Worm (Caenorhabditis elegans) whole organism, L4 larva: ENCODE measurements around the gene pqn-53.

Experiments
- D1046.2 ChIP-seq: fragments of 200-800 bp; sonication (Bioruptor generic); IDR thresholded peaks from 2 replicates; pipeline ENCODE4 v1.3.6; 2022; ENCODE audit warnings: missing genetic modification characterization, missing compliant biosample characterization
- R02D3.7 ChIP-seq: fragments of 150-350 bp; sonication (generic microtip); optimal IDR thresholded peaks from 3 replicates; lab custom pipeline; 2014; ENCODE audit warnings: missing biosample characterization, missing genetic modification characterization
- T26A8.4 ChIP-seq: fragments of 200-800 bp; sonication (Bioruptor generic); IDR thresholded peaks from 2 replicates; pipeline ENCODE4 v1.3.6; 2022; ENCODE audit warnings: missing genetic modification characterization, missing compliant biosample characterization
- Y75B8A.6 ChIP-seq: fragments of 200-800 bp; sonication (Bioruptor generic); IDR thresholded peaks from 2 replicates; pipeline ENCODE4 v1.3.6; 2022; ENCODE audit warnings: missing genetic modification reagents, missing genetic modification characterization, missing compliant biosample characterization
- aha-1 ChIP-seq: fragments of 150-350 bp; peaks from one replicate; lab custom pipeline; 2014; ENCODE audit warnings: missing biosample characterization, missing genetic modification characterization
- ama-1 ChIP-seq: fragments of 150-350 bp; optimal IDR thresholded peaks from 2 replicates; lab custom pipeline; 2014; ENCODE audit warnings: inconsistent platforms, mixed read lengths
- arid-1 ChIP-seq: fragments of 200-800 bp; sonication (Bioruptor generic); conservative IDR thresholded peaks from 2 replicates; pipeline ENCODE4 v1.3.6; 2022; ENCODE audit warnings: missing genetic modification reagents, missing genetic modification characterization, missing compliant biosample characterization
- ceh-32 ChIP-seq: sonication (generic microtip); optimal IDR thresholded peaks from 2 replicates; lab custom pipeline; 2016; ENCODE audit warnings: mild to moderate bottlenecking, missing genetic modification characterization, missing compliant biosample characterization; ENCODE audit not compliant: poor library complexity
- cey-2 ChIP-seq: sonication (generic microtip); optimal IDR thresholded peaks from 3 replicates; lab custom pipeline; 2017; ENCODE audit warnings: missing genetic modification characterization, mild to moderate bottlenecking, missing compliant biosample characterization, antibody characterized with exemption, borderline replicate concordance; ENCODE audit not compliant: insufficient read depth
- ctbp-1 ChIP-seq: fragments of 200-800 bp; sonication (Bioruptor generic); IDR thresholded peaks from 2 replicates; pipeline ENCODE4 v1.3.6; 2022; ENCODE audit warnings: missing genetic modification reagents, missing genetic modification characterization, missing compliant biosample characterization
- daf-16 ChIP-seq, 3 experiments: sonication (generic microtip); optimal IDR thresholded peaks; 2 replicates each; lab custom pipeline; 2016 to 2017; ENCODE audit warnings: missing genetic modification characterization in 3 of 3, missing genetic modification reagents in 3 of 3, mild to moderate bottlenecking in 2 of 3, missing compliant biosample characterization in 2 of 3, missing biosample characterization in 1 of 3, moderate library complexity in 1 of 3
- daf-8 ChIP-seq: fragments of 200-800 bp; sonication (Bioruptor generic); IDR thresholded peaks from 2 replicates; pipeline ENCODE4 v1.3.6; 2022; ENCODE audit warnings: missing genetic modification characterization, missing compliant biosample characterization
- duxl-1 ChIP-seq: sonication (generic microtip); optimal IDR thresholded peaks from 2 replicates; lab custom pipeline; 2016; ENCODE audit warnings: mild to moderate bottlenecking, missing genetic modification characterization, moderate library complexity, missing compliant biosample characterization; ENCODE audit not compliant: poor library complexity
- dve-1 ChIP-seq: sonication (generic microtip); optimal IDR thresholded peaks from 2 replicates; lab custom pipeline; 2017; ENCODE audit warnings: antibody characterized with exemption, mild to moderate bottlenecking, missing genetic modification characterization, missing compliant biosample characterization; ENCODE audit not compliant: insufficient read depth
- fkh-10 ChIP-seq: fragments of 150-350 bp; optimal IDR thresholded peaks from 2 replicates; lab custom pipeline; 2014; ENCODE audit warnings: missing biosample characterization, missing genetic modification reagents, missing genetic modification characterization
- hif-1 ChIP-seq, 2 experiments: sonication (generic microtip); optimal IDR thresholded peaks; 2 replicates each; lab custom pipeline; 2016 to 2017; ENCODE audit warnings: missing compliant biosample characterization in 2 of 2, missing genetic modification characterization in 2 of 2, missing genetic modification reagents in 2 of 2, missing genotype in 2 of 2, mild to moderate bottlenecking in 1 of 2
- hlh-11 ChIP-seq: fragments of 200-800 bp; sonication (Bioruptor generic); optimal IDR thresholded peaks from 2 replicates; lab custom pipeline; 2018; ENCODE audit warnings: mild to moderate bottlenecking, missing genetic modification characterization, missing compliant biosample characterization
- hmg-1.1 ChIP-seq: fragments of 200-800 bp; sonication (Bioruptor generic); IDR thresholded peaks from 2 replicates; pipeline ENCODE4 v1.3.6; 2022; ENCODE audit warnings: missing genetic modification reagents, missing genetic modification characterization, missing compliant biosample characterization
- lin-1 ChIP-seq: fragments of 200-800 bp; sonication (Bioruptor generic); IDR thresholded peaks from 2 replicates; pipeline ENCODE4 v1.3.6; 2022; ENCODE audit warnings: missing genetic modification reagents, missing genetic modification characterization, missing compliant biosample characterization
- lin-38 ChIP-seq: fragments of 200-800 bp; sonication (Bioruptor generic); IDR thresholded peaks from 2 replicates; pipeline ENCODE4 v1.3.6; 2022; ENCODE audit warnings: missing genetic modification reagents, missing genetic modification characterization, missing compliant biosample characterization
- lsy-2 ChIP-seq, 2 experiments: fragments of 150-350 bp in 1 of 2; sonication (generic microtip) in 1 of 2; optimal IDR thresholded peaks; 2 replicates each; lab custom pipeline; 2014 to 2017; ENCODE audit warnings: missing biosample characterization in 2 of 2, missing genetic modification characterization in 2 of 2
- mep-1 ChIP-seq: fragments of 150-350 bp; sonication (generic microtip); optimal IDR thresholded peaks from 3 replicates; lab custom pipeline; 2014; ENCODE audit warnings: missing biosample characterization, missing genetic modification characterization
- mes-2 ChIP-seq: sonication (generic microtip); optimal IDR thresholded peaks from 2 replicates; lab custom pipeline; 2016; ENCODE audit warnings: missing genotype, mild to moderate bottlenecking, missing genetic modification characterization, missing compliant biosample characterization; ENCODE audit not compliant: poor library complexity, severe bottlenecking
- nhr-11 ChIP-seq: fragments of 150-350 bp; optimal IDR thresholded peaks from 2 replicates; lab custom pipeline; 2014; ENCODE audit warnings: missing biosample characterization, missing genetic modification characterization
- nhr-42 ChIP-seq: fragments of 200-800 bp; sonication (Bioruptor generic); IDR thresholded peaks from 2 replicates; pipeline ENCODE4 v1.3.6; 2022; ENCODE audit warnings: missing genetic modification characterization, missing compliant biosample characterization
- nhr-6 ChIP-seq: fragments of 150-350 bp; optimal IDR thresholded peaks from 2 replicates; lab custom pipeline; 2014; ENCODE audit warnings: missing biosample characterization, missing genetic modification characterization
- pha-4 ChIP-seq, 2 experiments: fragments of 150-350 bp in 1 of 2; fragments of 200-800 bp in 1 of 2; sonication (Bioruptor generic) in 1 of 2; IDR thresholded peaks in 1 of 2; optimal IDR thresholded peaks in 1 of 2; 2 replicates each; pipeline versions ENCODE4 v1.3.6 to Lab custom; 2014 to 2022; ENCODE audit warnings: missing genetic modification characterization in 2 of 2, missing genetic modification reagents in 2 of 2, missing biosample characterization in 1 of 2, missing compliant biosample characterization in 1 of 2
- set-16 ChIP-seq: fragments of 200-800 bp; sonication (Bioruptor generic); IDR thresholded peaks from 2 replicates; pipeline ENCODE4 v1.3.6; 2022; ENCODE audit warnings: missing genetic modification reagents, missing genetic modification characterization, missing compliant biosample characterization
- snpc-1.2 ChIP-seq: fragments of 200-800 bp; sonication (Bioruptor generic); IDR thresholded peaks from 2 replicates; pipeline ENCODE4 v1.3.6; 2022; ENCODE audit warnings: missing genetic modification reagents, missing genetic modification characterization, missing compliant biosample characterization
- spr-1 ChIP-seq: sonication (generic microtip); optimal IDR thresholded peaks from 2 replicates; lab custom pipeline; 2016; ENCODE audit warnings: mild to moderate bottlenecking, missing genetic modification characterization, missing compliant biosample characterization
- unc-62 ChIP-seq, 3 experiments: fragments of 150-350 bp in 1 of 3; sonication (generic microtip); optimal IDR thresholded peaks in 2 of 3; peaks in 1 of 3; 1 replicate in 1 of 3; 2 replicates in 2 of 3; lab custom pipeline; 2014 to 2017; ENCODE audit warnings: missing biosample characterization in 3 of 3, missing genetic modification characterization in 3 of 3, missing genetic modification reagents in 3 of 3, missing genotype in 1 of 3
- zag-1 ChIP-seq: fragments of 150-350 bp; optimal IDR thresholded peaks from 2 replicates; lab custom pipeline; 2014; ENCODE audit warnings: missing biosample characterization, missing genetic modification characterization
- zip-11 ChIP-seq: fragments of 200-800 bp; sonication (Bioruptor generic); IDR thresholded peaks from 2 replicates; pipeline ENCODE4 v1.3.6; 2022; ENCODE audit warnings: missing genetic modification characterization, missing compliant biosample characterization

pqn-53 gene

ce11 chrV:12038783-12039182 lies 26.4 kb downstream of the pqn-53 start (continued):
- TF ChIP-seq spr-1 (tag; lab: Kevin White, UChicago), result peak; percentile 18
- TF ChIP-seq snpc-1.2 (GFP tag; lab: Robert Waterston, UW), result no peak
- TF ChIP-seq fkh-10, result no peak
- TF ChIP-seq lin-1, result no peak
- TF ChIP-seq ama-1 (lab: Kevin White, UChicago), result peak; percentile 45
- TF ChIP-seq D1046.2 (GFP tag; lab: Robert Waterston, UW), result no peak
- no peak for TF ChIP-seq arid-1 (GFP tag; lab: Robert Waterston, UW)
- TF ChIP-seq hmg-1.1 (GFP tag; lab: Robert Waterston, UW), result peak; percentile 63
- TF ChIP-seq ceh-32 (tag; lab: Kevin White, UChicago), result no peak
- peak; percentile 25 for TF ChIP-seq nhr-6 (tag; lab: Kevin White, UChicago)
- no peak for TF ChIP-seq nhr-42
- TF ChIP-seq aha-1 (tag; lab: Kevin White, UChicago), result no peak
- peak; percentile 28; the same call in 1 of the 2 replicates for TF ChIP-seq lin-38 (GFP tag; lab: Robert Waterston, UW)
- peak; percentile 88 for TF ChIP-seq set-16 (GFP tag; lab: Robert Waterston, UW)
- TF ChIP-seq ctbp-1 (GFP tag; lab: Robert Waterston, UW), result 0 out of 2 replicates have a peak, but pooled peaks have one; percentile 15
- TF ChIP-seq, all 104 proteins: peak for 17

ce11 chrV:12038317-12038716 lies 26.9 kb downstream of the pqn-53 start:
- peak in 1 of 2 experiments; percentile 20 for TF ChIP-seq lsy-2 (tag; optimal IDR thresholded peaks at IDR 0.05; lab: Kevin White, UChicago)
- TF ChIP-seq zag-1 (tag; lab: Kevin White, UChicago), result no peak
- no peak for TF ChIP-seq spr-1 (tag; lab: Kevin White, UChicago)
- no peak for TF ChIP-seq R02D3.7 (tag; lab: Kevin White, UChicago)
- no peak for TF ChIP-seq daf-8 (GFP tag; lab: Robert Waterston, UW)
- TF ChIP-seq mep-1, result no peak
- TF ChIP-seq daf-16 (GFP tag; optimal IDR thresholded peaks at IDR 0.05; lab: Kevin White, UChicago), result no peak
- TF ChIP-seq daf-16 (tag; optimal IDR thresholded peaks at IDR 0.05; lab: Kevin White, UChicago), result no peak
- no peak for TF ChIP-seq pha-4 (GFP tag; IDR thresholded peaks at IDR 0.05; lab: Robert Waterston, UW)
- no peak for TF ChIP-seq pha-4 (tag; optimal IDR thresholded peaks at IDR 0.05; lab: Kevin White, UChicago)
- peak; percentile 33 for TF ChIP-seq mes-2 (tag; lab: Kevin White, UChicago)
- TF ChIP-seq duxl-1 (tag; lab: Kevin White, UChicago), result no peak
- TF ChIP-seq hif-1 (tag; optimal IDR thresholded peaks at IDR 0.05; lab: Kevin White, UChicago), result no peak
- TF ChIP-seq dve-1, result no peak
- TF ChIP-seq cey-2, result no peak
- TF ChIP-seq ctbp-1 (GFP tag; lab: Robert Waterston, UW), result no peak
- no peak for TF ChIP-seq hmg-1.1 (GFP tag; lab: Robert Waterston, UW)
- TF ChIP-seq set-16 (GFP tag; lab: Robert Waterston, UW), result no peak
- TF ChIP-seq aha-1 (tag; lab: Kevin White, UChicago), result peak; percentile 63
- TF ChIP-seq zip-11 (GFP tag; lab: Robert Waterston, UW), result no peak
- no peak for TF ChIP-seq hlh-11 (tag; lab: Kevin White, UChicago)

ce11 chrV:12037889-12038288 lies 27.3 kb downstream of the pqn-53 start:
- TF ChIP-seq T26A8.4 (GFP tag; lab: Robert Waterston, UW) (no peak), unc-62 (GFP tag; optimal IDR thresholded peaks at IDR 0.05 in 1 of 2; lab: Kevin White, UChicago) (peak in 1 of 2 experiments; percentile 64), unc-62 (tag; optimal IDR thresholded peaks at IDR 0.05; lab: Kevin White, UChicago) (no peak)

- no peak for TF ChIP-seq Y75B8A.6 (GFP tag; lab: Robert Waterston, UW)
- TF ChIP-seq nhr-11 (tag; lab: Kevin White, UChicago), result no peak
These were observed 29.1 kb downstream of the pqn-53 start for ce11 chrV:12036129-12036528.
